Fruit fly (Drosophila melanogaster): ENCODE data around the gene RhoU.
A peak's percentile ranks its signal among the peaks of the same experiment; 100 is the strongest.

Gene RhoU

DNA sequence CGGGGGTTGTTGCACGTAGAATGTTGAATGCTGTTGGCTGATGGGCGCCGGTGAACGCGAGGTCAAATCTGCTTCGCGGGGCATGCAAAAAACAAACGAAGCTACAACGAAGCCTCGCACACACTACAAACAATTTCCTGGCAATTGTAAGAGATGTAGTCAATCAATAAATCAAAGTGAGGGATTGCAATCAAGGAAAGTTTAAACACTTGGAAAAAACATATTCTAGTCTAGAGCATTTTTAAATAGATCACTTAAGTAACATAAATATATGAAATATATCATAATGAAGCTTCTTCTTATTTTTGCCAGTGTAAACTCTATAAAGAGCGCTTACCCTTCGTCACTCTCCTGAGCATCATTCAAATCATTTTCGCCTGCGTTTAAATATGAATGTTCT, 51.3 kb downstream of the RhoU start:
- TF ChIP-seq h (GFP tag; optimal IDR thresholded peaks at IDR 0.05) (no peak), Sp1 (GFP tag; optimal IDR thresholded peaks at IDR 0.05) (no peak), GATAd (GFP tag; optimal IDR thresholded peaks at IDR 0.05) (no peak), Jra (GFP tag; optimal IDR thresholded peaks at IDR 0.05) (no peak), N (GFP tag; optimal IDR thresholded peaks at IDR 0.05) (no peak), rgr (GFP tag; optimal IDR thresholded peaks at IDR 0.05) (no peak), usp (GFP tag; optimal IDR thresholded peaks at IDR 0.05) (no peak), sage (GFP tag; optimal IDR thresholded peaks at IDR 0.05) (no peak), tai (GFP tag; optimal IDR thresholded peaks at IDR 0.05) (no peak), CG32264 (GFP tag; optimal IDR thresholded peaks at IDR 0.05) (no peak), Vsx2 (GFP tag; optimal IDR thresholded peaks at IDR 0.05; ENCODE audit: partially characterized antibody) (no peak), Dif (GFP tag; optimal IDR thresholded peaks at IDR 0.05; ENCODE audit: partially characterized antibody) (no peak), Myc (optimal IDR thresholded peaks at IDR 0.05) (no peak), lola (GFP tag; optimal IDR thresholded peaks at IDR 0.05) (no peak), Hnf4 (GFP tag; optimal IDR thresholded peaks at IDR 0.05) (no peak), Hr78 (GFP tag; optimal IDR thresholded peaks at IDR 0.05) (no peak), sv (GFP tag; optimal IDR thresholded peaks at IDR 0.05) (no peak), jim (GFP tag; optimal IDR thresholded peaks at IDR 0.05) (no peak), pan (optimal IDR thresholded peaks at IDR 0.05) (no peak), fru (GFP tag; optimal IDR thresholded peaks at IDR 0.05) (no peak)

DNA sequence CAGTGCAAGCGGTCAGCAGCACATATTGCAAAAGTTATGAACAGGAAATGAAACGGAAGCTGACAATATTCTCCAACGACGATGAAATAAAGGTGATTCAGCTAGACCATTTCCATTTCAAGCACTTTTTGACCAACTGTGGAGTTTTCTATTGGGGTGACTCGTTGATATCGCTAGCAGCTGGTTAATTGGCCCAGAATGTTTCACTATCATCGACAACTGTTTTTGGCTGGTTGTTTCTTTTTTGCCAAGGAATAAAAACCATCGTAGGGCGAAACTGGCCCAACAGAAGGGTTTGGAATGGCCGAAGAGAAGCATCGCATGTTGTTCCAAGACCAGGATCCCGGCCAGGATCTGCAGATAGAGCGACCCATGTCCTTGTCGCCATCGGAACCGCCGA, 67.0 kb downstream of the RhoU start, which contains the start of gene CG12645:
TSS of gene CG12645 (plus strand) at position 301 of the 400 bp plus-strand sequence.
- TF ChIP-seq lola (GFP tag; optimal IDR thresholded peaks at IDR 0.05) (no peak), OdsH (GFP tag; optimal IDR thresholded peaks at IDR 0.05) (no peak), Vsx2 (GFP tag; optimal IDR thresholded peaks at IDR 0.05; ENCODE audit: partially characterized antibody) (no peak), Hr83 (GFP tag; optimal IDR thresholded peaks at IDR 0.05; ENCODE audit: poor library complexity, severe bottlenecking) (no peak), Sp1 (GFP tag; optimal IDR thresholded peaks at IDR 0.05) (no peak)

DNA sequence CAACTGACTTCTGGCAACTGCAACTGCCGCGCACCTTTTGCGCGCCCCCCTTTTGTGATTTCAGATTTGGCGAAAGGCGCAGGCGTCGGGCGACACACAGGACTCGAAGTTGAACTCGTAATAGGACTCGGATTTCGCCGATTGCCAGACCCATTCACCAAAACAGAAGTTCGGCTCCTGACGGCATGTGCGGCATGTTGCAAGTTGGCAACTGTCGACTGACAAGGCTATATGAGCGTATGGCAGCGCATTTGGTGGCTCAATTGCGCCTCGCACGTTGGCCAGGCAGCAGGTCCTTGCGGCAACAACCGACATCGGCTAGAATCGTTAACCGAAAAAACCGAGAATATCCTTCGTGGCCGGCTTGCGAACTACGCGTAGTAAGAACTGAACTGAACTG, 71.8 kb downstream of the RhoU start, which contains the start of gene CG43902:
TSS of gene CG43902 (plus strand) at position 260 of the 400 bp plus-strand sequence.
- no peak for TF ChIP-seq Sp1 (GFP tag; optimal IDR thresholded peaks at IDR 0.05)
- TF ChIP-seq jim (GFP tag; optimal IDR thresholded peaks at IDR 0.05): no peak
- no peak for TF ChIP-seq h (GFP tag; optimal IDR thresholded peaks at IDR 0.05)
- TF ChIP-seq brk (GFP tag; optimal IDR thresholded peaks at IDR 0.05): no peak
- TF ChIP-seq Myc (optimal IDR thresholded peaks at IDR 0.05): no peak
- no peak for TF ChIP-seq GATAd (GFP tag; optimal IDR thresholded peaks at IDR 0.05)
- TF ChIP-seq dmrt93B (GFP tag; optimal IDR thresholded peaks at IDR 0.05): no peak
- TF ChIP-seq CrebA (GFP tag; optimal IDR thresholded peaks at IDR 0.05; ENCODE audit: borderline replicate concordance): no peak
- TF ChIP-seq Hr83 (GFP tag; optimal IDR thresholded peaks at IDR 0.05; ENCODE audit: poor library complexity, severe bottlenecking): no peak
- no peak for TF ChIP-seq dsf (GFP tag; optimal IDR thresholded peaks at IDR 0.05; ENCODE audit: borderline replicate concordance)
- TF ChIP-seq br (GFP tag; optimal IDR thresholded peaks at IDR 0.05): no peak
- no peak for TF ChIP-seq N (GFP tag; optimal IDR thresholded peaks at IDR 0.05)
- no peak for TF ChIP-seq CG32264 (GFP tag; optimal IDR thresholded peaks at IDR 0.05)
- no peak for TF ChIP-seq dl (GFP tag; optimal IDR thresholded peaks at IDR 0.05; ENCODE audit: insufficient read depth in 1 of 2, partially characterized antibody in 2 of 2)
- no peak for TF ChIP-seq Dfd (GFP tag; optimal IDR thresholded peaks at IDR 0.05)
- no peak for TF ChIP-seq rgr (GFP tag; optimal IDR thresholded peaks at IDR 0.05)

DNA sequence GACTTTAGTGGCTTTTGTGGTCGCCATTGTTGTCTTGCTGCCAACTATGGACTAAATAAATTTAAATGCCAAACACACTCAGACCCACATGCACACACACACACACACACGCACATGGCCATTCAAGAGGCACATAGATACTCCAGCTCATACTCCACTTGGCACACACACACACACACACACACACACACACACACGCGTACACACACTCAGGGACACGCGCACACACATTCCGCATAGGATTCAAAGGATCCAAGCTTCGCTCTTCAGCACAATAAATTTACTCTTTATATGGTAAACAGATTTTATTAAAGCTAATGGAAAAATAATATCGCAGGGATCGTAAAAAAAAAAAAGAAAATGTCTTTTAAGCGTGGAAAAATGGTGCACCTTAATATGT, 96.5 kb downstream of the RhoU start:
- peak; percentile 74 for TF ChIP-seq Dfd (GFP tag; optimal IDR thresholded peaks at IDR 0.05)
- TF ChIP-seq Jra (GFP tag; optimal IDR thresholded peaks at IDR 0.05): no peak

DNA sequence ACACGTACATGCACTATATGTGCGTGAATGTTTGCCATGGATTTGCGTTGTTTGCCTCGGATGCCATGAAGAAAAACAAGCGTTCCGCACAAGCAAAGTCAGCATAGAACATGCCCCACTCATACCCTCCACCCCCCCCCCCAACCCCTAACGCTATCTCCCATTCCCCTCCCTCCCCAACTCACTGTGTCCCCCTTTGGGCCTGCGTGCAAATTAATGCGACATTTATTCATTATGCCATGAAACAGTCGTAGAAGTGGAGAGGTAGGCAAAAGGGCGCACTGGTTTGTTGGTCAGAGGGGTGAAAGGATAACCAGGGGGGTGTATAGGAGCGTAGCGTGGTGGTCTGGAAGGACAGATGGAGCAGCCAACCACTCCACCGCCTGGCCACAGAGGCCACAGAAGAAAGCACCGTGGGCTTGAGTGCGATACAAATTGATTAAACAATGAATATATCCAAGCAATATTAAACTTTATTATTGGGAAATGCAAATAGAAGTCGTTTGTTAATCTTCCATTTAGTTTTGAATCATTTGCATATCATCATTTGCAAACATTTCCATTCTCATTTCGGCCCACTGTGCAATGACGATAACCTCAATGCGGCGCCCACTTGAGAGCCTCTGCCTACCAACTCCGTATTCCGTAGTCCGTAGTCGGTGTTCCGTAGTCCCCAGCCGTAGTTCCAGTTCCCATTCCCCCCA, 98.2 kb downstream of the RhoU start:
- TF ChIP-seq sage (GFP tag; optimal IDR thresholded peaks at IDR 0.05): no peak
- TF ChIP-seq rgr (GFP tag; optimal IDR thresholded peaks at IDR 0.05): peak; percentile 1
- no peak for TF ChIP-seq CG32264 (GFP tag; optimal IDR thresholded peaks at IDR 0.05)
- no peak for TF ChIP-seq GATAd (GFP tag; optimal IDR thresholded peaks at IDR 0.05)
- TF ChIP-seq Sp1 (GFP tag; optimal IDR thresholded peaks at IDR 0.05): peak; percentile 29
- no peak for TF ChIP-seq Myc (optimal IDR thresholded peaks at IDR 0.05)
- TF ChIP-seq ey (GFP tag; optimal IDR thresholded peaks at IDR 0.05): no peak
- no peak for TF ChIP-seq Vsx2 (GFP tag; optimal IDR thresholded peaks at IDR 0.05; ENCODE audit: partially characterized antibody)
- TF ChIP-seq Hr83 (GFP tag; optimal IDR thresholded peaks at IDR 0.05; ENCODE audit: poor library complexity, severe bottlenecking): no peak
- no peak for TF ChIP-seq woc (GFP tag; optimal IDR thresholded peaks at IDR 0.05)
- TF ChIP-seq CG9705 (GFP tag; optimal IDR thresholded peaks at IDR 0.05): no peak
- TF ChIP-seq dsf (GFP tag; optimal IDR thresholded peaks at IDR 0.05; ENCODE audit: borderline replicate concordance): no peak
- peak; percentile 12 for TF ChIP-seq sv (GFP tag; optimal IDR thresholded peaks at IDR 0.05)
- TF ChIP-seq Hnf4 (GFP tag; optimal IDR thresholded peaks at IDR 0.05): no peak
- no peak for TF ChIP-seq psq (GFP tag; optimal IDR thresholded peaks at IDR 0.05)
- no peak for TF ChIP-seq jim (GFP tag; optimal IDR thresholded peaks at IDR 0.05)
- no peak for TF ChIP-seq tai (GFP tag; optimal IDR thresholded peaks at IDR 0.05)
- TF ChIP-seq usp (GFP tag; optimal IDR thresholded peaks at IDR 0.05): no peak
- TF ChIP-seq Hr78 (GFP tag; optimal IDR thresholded peaks at IDR 0.05): no peak
- no peak for TF ChIP-seq Dfd (GFP tag; optimal IDR thresholded peaks at IDR 0.05)
- no peak for TF ChIP-seq Rel (GFP tag; optimal IDR thresholded peaks at IDR 0.05)
- no peak for TF ChIP-seq Rel (tag; optimal IDR thresholded peaks at IDR 0.05)
- no peak for TF ChIP-seq Jra (GFP tag; optimal IDR thresholded peaks at IDR 0.05)
- no peak for TF ChIP-seq Abd-B (GFP tag; optimal IDR thresholded peaks at IDR 0.05)
- no peak for TF ChIP-seq Dif (GFP tag; optimal IDR thresholded peaks at IDR 0.05; ENCODE audit: partially characterized antibody)
- TF ChIP-seq h (GFP tag; optimal IDR thresholded peaks at IDR 0.05): peak; percentile 24
- TF ChIP-seq pan (optimal IDR thresholded peaks at IDR 0.05): no peak
- TF ChIP-seq fru (GFP tag; optimal IDR thresholded peaks at IDR 0.05): peak; percentile 58
- peak in 1 of 2 experiments; percentile 54 for TF ChIP-seq foxo (GFP tag; optimal IDR thresholded peaks at IDR 0.05)

Measured in whole organism, wandering third instar larva.